Fruit fly (Drosophila melanogaster) whole organism, embryonic: ENCODE results near the gene Or92a.

ENCODE experiments used
- ATbp ChIP-seq: fragments of 200-800 bp; sonication (Bioruptor generic); optimal IDR thresholded peaks from 2 replicates; lab custom pipeline; 2017; ENCODE audit warnings: missing biosample characterization, mild to moderate bottlenecking, missing genetic modification characterization, missing genetic modification reagents
- CG11560 ChIP-seq: fragments of 200-800 bp; sonication (Bioruptor generic); IDR thresholded peaks from 3 replicates; pipeline ENCODE4 v1.3.6; 2022; ENCODE audit warnings: missing biosample characterization, missing genetic modification characterization
- CG11696 ChIP-seq: fragments of 200-800 bp; sonication (Bioruptor generic); IDR thresholded peaks from 2 replicates; pipeline ENCODE4 v1.3.6; 2022; ENCODE audit warnings: missing biosample characterization, missing genetic modification characterization
- CG12769 ChIP-seq: fragments of 200-800 bp; sonication (Bioruptor generic); optimal IDR thresholded peaks from 2 replicates; lab custom pipeline; 2019; ENCODE audit warnings: missing biosample characterization, mild to moderate bottlenecking, missing genetic modification characterization, moderate library complexity
- CG13287 ChIP-seq: fragments of 200-800 bp; sonication (Bioruptor generic); IDR thresholded peaks from 2 replicates; pipeline ENCODE4 v1.3.6; 2022; ENCODE audit warnings: missing biosample characterization, missing genetic modification characterization; ENCODE audit not compliant: partially characterized antibody
- CG13296 ChIP-seq: fragments of 200-800 bp; sonication (Bioruptor generic); optimal IDR thresholded peaks from 3 replicates; lab custom pipeline; 2018; ENCODE audit warnings: missing biosample characterization, mild to moderate bottlenecking, missing genetic modification characterization
- CG14441 ChIP-seq: fragments of 200-800 bp; sonication (Bioruptor generic); IDR thresholded peaks from 2 replicates; pipeline ENCODE4 v1.3.6; 2022; ENCODE audit warnings: missing biosample characterization, missing genetic modification characterization
- CG14710 ChIP-seq: fragments of 200-800 bp; sonication (Bioruptor generic); optimal IDR thresholded peaks from 3 replicates; lab custom pipeline; 2019; ENCODE audit warnings: missing biosample characterization, mild to moderate bottlenecking, missing genetic modification characterization, moderate library complexity
- CG1792 ChIP-seq: fragments of 200-800 bp; sonication (Bioruptor generic); optimal IDR thresholded peaks from 2 replicates; lab custom pipeline; 2016; ENCODE audit warnings: missing biosample characterization, missing genetic modification characterization
- CG18599 ChIP-seq: fragments of 200-800 bp; sonication (Bioruptor generic); optimal IDR thresholded peaks from 3 replicates; lab custom pipeline; 2017; ENCODE audit warnings: missing biosample characterization, missing genetic modification characterization, mild to moderate bottlenecking, moderate library complexity, missing genetic modification reagents
- CG18619 ChIP-seq: fragments of 200-800 bp; sonication (Bioruptor generic); optimal IDR thresholded peaks from 3 replicates; lab custom pipeline; 2017; ENCODE audit warnings: missing biosample characterization, mild to moderate bottlenecking, missing genetic modification characterization
- CG2120 ChIP-seq: fragments of 200-800 bp; sonication (Bioruptor generic); optimal IDR thresholded peaks from 3 replicates; lab custom pipeline; 2016; ENCODE audit warnings: missing biosample characterization, missing genetic modification characterization
- CG2678 ChIP-seq: fragments of 200-800 bp; sonication (Bioruptor generic); optimal IDR thresholded peaks from 3 replicates; lab custom pipeline; 2019; ENCODE audit warnings: missing biosample characterization, mild to moderate bottlenecking, missing genetic modification characterization, moderate library complexity
- CG30020 ChIP-seq: fragments of 200-800 bp; optimal IDR thresholded peaks from 2 replicates; lab custom pipeline; 2019; ENCODE audit warnings: missing biosample characterization, mild to moderate bottlenecking, missing genetic modification characterization, moderate library complexity
- CG31365 ChIP-seq: fragments of 200-800 bp; sonication (Bioruptor generic); optimal IDR thresholded peaks from 2 replicates; lab custom pipeline; 2018; ENCODE audit warnings: missing biosample characterization, mild to moderate bottlenecking, missing genetic modification characterization
- CG31441 ChIP-seq: fragments of 200-800 bp; sonication (Bioruptor generic); IDR thresholded peaks from 2 replicates; pipeline ENCODE4 v1.3.6; 2022; ENCODE audit warnings: missing biosample characterization, missing genetic modification characterization
- CG3281 ChIP-seq: fragments of 200-800 bp; sonication (Bioruptor generic); optimal IDR thresholded peaks from 3 replicates; lab custom pipeline; 2017; ENCODE audit warnings: missing biosample characterization, mild to moderate bottlenecking, missing genetic modification characterization
- CG4328 ChIP-seq: fragments of 200-800 bp; sonication (Bioruptor generic); optimal IDR thresholded peaks from 3 replicates; lab custom pipeline; 2017; ENCODE audit warnings: missing biosample characterization, missing genetic modification reagents, missing genetic modification characterization
- CG5180 ChIP-seq: fragments of 200-800 bp; sonication (Bioruptor generic); optimal IDR thresholded peaks from 3 replicates; lab custom pipeline; 2017; ENCODE audit warnings: missing biosample characterization, missing genetic modification characterization, mild to moderate bottlenecking, moderate library complexity, missing genetic modification reagents
- CG6791 ChIP-seq: fragments of 200-800 bp; sonication (Bioruptor generic); IDR thresholded peaks from 3 replicates; pipeline ENCODE4 v1.3.6; 2022; ENCODE audit warnings: missing biosample characterization, missing genetic modification characterization; ENCODE audit not compliant: partially characterized antibody
- CG8089 ChIP-seq: fragments of 200-800 bp; sonication (Bioruptor generic); optimal IDR thresholded peaks from 3 replicates; lab custom pipeline; 2016; ENCODE audit warnings: missing biosample characterization, missing genetic modification characterization
- Chrac-16 ChIP-seq: fragments of 200-800 bp; sonication (Bioruptor generic); optimal IDR thresholded peaks from 3 replicates; lab custom pipeline; 2016; ENCODE audit warnings: missing biosample characterization, missing genetic modification characterization
- Deaf1 ChIP-seq: fragments of 200-800 bp; optimal IDR thresholded peaks from 3 replicates; lab custom pipeline; 2019; ENCODE audit warnings: missing biosample characterization, mild to moderate bottlenecking, missing genetic modification characterization, moderate library complexity
- Dref ChIP-seq: fragments of 200-800 bp; sonication (Bioruptor generic); IDR thresholded peaks from 2 replicates; pipeline ENCODE4 v1.3.6; 2022; ENCODE audit warnings: missing biosample characterization, missing genetic modification characterization
- Eip74EF ChIP-seq, 2 experiments: fragments of 200-800 bp in 1 of 2; fragments of >200 bp in 1 of 2; sonication (Bioruptor generic) in 1 of 2; optimal IDR thresholded peaks; 2 replicates each; lab custom pipeline; 2017 to 2019; ENCODE audit warnings: missing biosample characterization in 2 of 2, missing genetic modification characterization in 2 of 2, mild to moderate bottlenecking in 1 of 2, moderate library complexity in 1 of 2
- Fer1 ChIP-seq: fragments of 200-800 bp; sonication (Bioruptor generic); optimal IDR thresholded peaks from 2 replicates; lab custom pipeline; 2017; ENCODE audit warnings: missing biosample characterization, mild to moderate bottlenecking, missing genetic modification characterization
- MBD-R2 ChIP-seq: fragments of 200-800 bp; sonication (Bioruptor generic); IDR thresholded peaks from 2 replicates; pipeline ENCODE4 v1.3.6; 2022; ENCODE audit warnings: missing biosample characterization, missing genetic modification characterization
- Meics ChIP-seq: fragments of 200-800 bp; sonication (Bioruptor generic); optimal IDR thresholded peaks from 2 replicates; lab custom pipeline; 2017; ENCODE audit warnings: missing biosample characterization, mild to moderate bottlenecking, missing genetic modification characterization
- Nf-YC ChIP-seq: fragments of 200-800 bp; optimal IDR thresholded peaks from 3 replicates; lab custom pipeline; 2019; ENCODE audit warnings: missing biosample characterization, mild to moderate bottlenecking, missing genetic modification characterization, moderate library complexity
- Optix ChIP-seq: fragments of 200-800 bp; sonication (Bioruptor generic); IDR thresholded peaks from 3 replicates; pipeline ENCODE4 v1.3.6; 2022; ENCODE audit warnings: missing biosample characterization, missing genetic modification characterization
- Ssrp ChIP-seq: fragments of 200-800 bp; sonication (Bioruptor generic); optimal IDR thresholded peaks from 2 replicates; lab custom pipeline; 2018; ENCODE audit warnings: missing biosample characterization, mild to moderate bottlenecking, missing genetic modification characterization, moderate library complexity
- cato ChIP-seq: fragments of 200-800 bp; sonication (Bioruptor generic); optimal IDR thresholded peaks from 2 replicates; lab custom pipeline; 2016; ENCODE audit warnings: missing biosample characterization, missing genetic modification characterization, borderline replicate concordance
- chinmo ChIP-seq: fragments of 200-800 bp; sonication (Bioruptor generic); IDR thresholded peaks from 4 replicates; pipeline ENCODE4 v1.3.6; 2022; ENCODE audit warnings: missing biosample characterization, missing genetic modification characterization; ENCODE audit not compliant: partially characterized antibody
- crc ChIP-seq: fragments of 200-800 bp; sonication (Bioruptor generic); optimal IDR thresholded peaks from 2 replicates; lab custom pipeline; 2016; ENCODE audit warnings: missing biosample characterization, missing genetic modification characterization
- eve ChIP-seq, 2 experiments: fragments of >200 bp; optimal IDR thresholded peaks; 2 replicates each; lab custom pipeline; 2017; ENCODE audit warnings: missing biosample characterization in 2 of 2, missing genetic modification characterization in 2 of 2
- grau ChIP-seq: fragments of 200-800 bp; optimal IDR thresholded peaks from 3 replicates; lab custom pipeline; 2019; ENCODE audit warnings: missing biosample characterization, mild to moderate bottlenecking, missing genetic modification characterization, moderate library complexity
- gt ChIP-seq: fragments of 200-800 bp; sonication (Bioruptor generic); IDR thresholded peaks from 2 replicates; pipeline ENCODE4 v1.3.6; 2022; ENCODE audit warnings: missing biosample characterization, missing genetic modification characterization
- lilli ChIP-seq: fragments of 200-800 bp; sonication (Bioruptor generic); optimal IDR thresholded peaks from 3 replicates; lab custom pipeline; 2016; ENCODE audit warnings: missing biosample characterization, missing genetic modification characterization
- pfk ChIP-seq: fragments of 200-800 bp; sonication (Bioruptor generic); optimal IDR thresholded peaks from 2 replicates; lab custom pipeline; 2018; ENCODE audit warnings: missing biosample characterization, mild to moderate bottlenecking, missing genetic modification characterization, moderate library complexity
- pzg ChIP-seq: fragments of 200-800 bp; sonication (Bioruptor generic); optimal IDR thresholded peaks from 3 replicates; lab custom pipeline; 2018; ENCODE audit warnings: missing biosample characterization, mild to moderate bottlenecking, missing genetic modification characterization, moderate library complexity
- sens ChIP-seq: fragments of 200-800 bp; sonication (Bioruptor generic); peaks from one replicate; lab custom pipeline; 2016; ENCODE audit warnings: missing biosample characterization, missing genetic modification characterization
- sisA ChIP-seq: fragments of 200-800 bp; sonication (Bioruptor generic); IDR thresholded peaks from 2 replicates; pipeline ENCODE4 v1.3.6; 2022; ENCODE audit warnings: missing biosample characterization, missing genetic modification characterization
- sob ChIP-seq: fragments of 200-800 bp; sonication (Bioruptor generic); IDR thresholded peaks from 2 replicates; pipeline ENCODE4 v1.3.6; 2022; ENCODE audit warnings: missing biosample characterization, missing genetic modification characterization
- sr ChIP-seq: fragments of 200-800 bp; sonication (Bioruptor generic); IDR thresholded peaks from 3 replicates; pipeline ENCODE4 v1.3.6; 2022; ENCODE audit warnings: missing biosample characterization, missing genetic modification characterization
- sug ChIP-seq: fragments of 200-800 bp; optimal IDR thresholded peaks from 2 replicates; lab custom pipeline; 2019; ENCODE audit warnings: missing biosample characterization, mild to moderate bottlenecking, missing genetic modification characterization, moderate library complexity
- tup ChIP-seq: fragments of 200-800 bp; sonication (Bioruptor generic); optimal IDR thresholded peaks from 2 replicates; lab custom pipeline; 2016; ENCODE audit warnings: missing biosample characterization, mild to moderate bottlenecking, missing genetic modification characterization, moderate library complexity
- unpg ChIP-seq: fragments of 200-800 bp; sonication (Bioruptor generic); optimal IDR thresholded peaks from 3 replicates; lab custom pipeline; 2018; ENCODE audit warnings: missing biosample characterization, mild to moderate bottlenecking, missing genetic modification characterization, moderate library complexity
- zfh2 ChIP-seq: fragments of 200-800 bp; sonication (Bioruptor generic); optimal IDR thresholded peaks from 2 replicates; lab custom pipeline; 2016; ENCODE audit warnings: missing biosample characterization, missing genetic modification characterization

Gene Or92a

dm6 chr3R:20546662-20547620 is 42.4 kb downstream of the Or92a start:
- TF ChIP-seq CG30020 (tag; lab: Kevin White, UChicago) (no peak), CG2120 (GFP tag; lab: Kevin White, UChicago) (peak; percentile 18), ATbp (GFP tag; lab: Kevin White, UChicago) (peak; percentile 4), Optix (GFP tag; lab: Robert Waterston, UW) (no peak), CG14710 (tag; lab: Kevin White, UChicago) (no peak), sob (0 out of 2 replicates have a peak, but pooled peaks have one; percentile 7), sr (peak; percentile 78; the same call in 2 of the 3 replicates), gt (GFP tag; lab: Robert Waterston, UW) (no peak), CG31441 (GFP tag; lab: Robert Waterston, UW) (peak; percentile 26; the same call in 1 of the 2 replicates), Meics (GFP tag; lab: Kevin White, UChicago) (no peak), CG18619 (peak; percentile 30), CG4328 (no peak), CG8089 (GFP tag; lab: Kevin White, UChicago) (no peak), CG3281 (GFP tag; lab: Kevin White, UChicago) (peak; percentile 15), Eip74EF (GFP tag; optimal IDR thresholded peaks at IDR 0.05; lab: Kevin White, UChicago) (no peak), CG13287 (GFP tag; lab: Robert Waterston, UW) (no peak), CG31365 (tag; lab: Kevin White, UChicago) (no peak), pfk (GFP tag; lab: Kevin White, UChicago) (no peak), CG12769 (tag; lab: Kevin White, UChicago) (peak; percentile 38), pzg (GFP tag; lab: Kevin White, UChicago) (no peak), CG18599 (peak; percentile 11), cato (no peak), unpg (GFP tag; lab: Kevin White, UChicago) (no peak), lilli (GFP tag; lab: Kevin White, UChicago) (peak; percentile 17), tup (GFP tag; lab: Kevin White, UChicago) (no peak), CG5180 (peak; percentile 33), zfh2 (no peak), CG14441 (GFP tag; lab: Robert Waterston, UW) (no peak), CG13296 (GFP tag; lab: Kevin White, UChicago) (no peak), Nf-YC (tag; lab: Kevin White, UChicago) (no peak), Chrac-16 (GFP tag; lab: Kevin White, UChicago) (no peak), sug (peak; percentile 11), CG11696 (GFP tag; lab: Robert Waterston, UW) (no peak), Fer1 (no peak), eve (GFP tag; optimal IDR thresholded peaks at IDR 0.05; lab: Kevin White, UChicago) (peak in 1 of 2 experiments; percentile 27), CG2678 (tag; lab: Kevin White, UChicago) (peak; percentile 4), CG11560 (tag; lab: Robert Waterston, UW) (no peak), chinmo (GFP tag; lab: Robert Waterston, UW) (0 out of 4 replicates have a peak, but pooled peaks have one; percentile 74), sisA (GFP tag; lab: Robert Waterston, UW) (no peak), Deaf1 (no peak), CG6791 (no peak), Dref (GFP tag; lab: Robert Waterston, UW) (no peak), crc (GFP tag; lab: Kevin White, UChicago) (no peak), Ssrp (no peak), CG1792 (no peak), grau (tag; lab: Kevin White, UChicago) (peak; percentile 82), MBD-R2 (GFP tag; lab: Robert Waterston, UW) (no peak), sens (GFP tag; lab: Kevin White, UChicago) (peak; percentile 44)
